Worm (Caenorhabditis elegans) whole organism, L4 larva: ENCODE data around the gene D1044.7.

ENCODE experiments used
- F49E8.2 ChIP-seq: sonication (generic microtip); optimal IDR thresholded peaks from 2 replicates; lab custom pipeline; 2016; ENCODE audit warnings: missing compliant biosample characterization, mild to moderate bottlenecking, missing genetic modification characterization, borderline replicate concordance
- T20F7.1 ChIP-seq: fragments of 200-800 bp; sonication (Bioruptor generic); optimal IDR thresholded peaks from 2 replicates; lab custom pipeline; 2018; ENCODE audit warnings: mild to moderate bottlenecking, missing genetic modification characterization, missing compliant biosample characterization
- T26A8.4 ChIP-seq: fragments of 200-800 bp; sonication (Bioruptor generic); IDR thresholded peaks from 2 replicates; pipeline ENCODE4 v1.3.6; 2022; ENCODE audit warnings: missing genetic modification characterization, missing compliant biosample characterization
- Y105C5A.15 ChIP-seq: fragments of 200-800 bp; sonication (Bioruptor generic); IDR thresholded peaks from 2 replicates; pipeline ENCODE4 v1.3.6; 2022; ENCODE audit warnings: missing genetic modification characterization, missing compliant biosample characterization
- Y48G9A.11 ChIP-seq: fragments of 200-800 bp; sonication (Bioruptor generic); IDR thresholded peaks from 2 replicates; pipeline ENCODE4 v1.3.6; 2022; ENCODE audit warnings: missing genetic modification reagents, missing genetic modification characterization, missing compliant biosample characterization
- Y75B8A.6 ChIP-seq: fragments of 200-800 bp; sonication (Bioruptor generic); IDR thresholded peaks from 2 replicates; pipeline ENCODE4 v1.3.6; 2022; ENCODE audit warnings: missing genetic modification reagents, missing genetic modification characterization, missing compliant biosample characterization
- aha-1 ChIP-seq: fragments of 150-350 bp; peaks from one replicate; lab custom pipeline; 2014; ENCODE audit warnings: missing biosample characterization, missing genetic modification characterization
- ama-1 ChIP-seq: fragments of 150-350 bp; optimal IDR thresholded peaks from 2 replicates; lab custom pipeline; 2014; ENCODE audit warnings: inconsistent platforms, mixed read lengths
- ceh-20 ChIP-seq: fragments of 200-800 bp; sonication (Bioruptor generic); IDR thresholded peaks from 2 replicates; pipeline ENCODE4 v1.3.6; 2022; ENCODE audit warnings: missing genetic modification reagents, missing genetic modification characterization, missing compliant biosample characterization
- ceh-32 ChIP-seq: sonication (generic microtip); optimal IDR thresholded peaks from 2 replicates; lab custom pipeline; 2016; ENCODE audit warnings: mild to moderate bottlenecking, missing genetic modification characterization, missing compliant biosample characterization; ENCODE audit not compliant: poor library complexity
- ceh-62 ChIP-seq: sonication (generic microtip); optimal IDR thresholded peaks from 2 replicates; lab custom pipeline; 2017; ENCODE audit warnings: missing biosample characterization, missing genetic modification characterization
- ceh-82 ChIP-seq: sonication (generic microtip); optimal IDR thresholded peaks from 2 replicates; lab custom pipeline; 2017; ENCODE audit warnings: missing biosample characterization, missing genetic modification characterization
- cey-2 ChIP-seq: sonication (generic microtip); optimal IDR thresholded peaks from 3 replicates; lab custom pipeline; 2017; ENCODE audit warnings: missing genetic modification characterization, mild to moderate bottlenecking, missing compliant biosample characterization, antibody characterized with exemption, borderline replicate concordance; ENCODE audit not compliant: insufficient read depth
- ctbp-1 ChIP-seq: fragments of 200-800 bp; sonication (Bioruptor generic); IDR thresholded peaks from 2 replicates; pipeline ENCODE4 v1.3.6; 2022; ENCODE audit warnings: missing genetic modification reagents, missing genetic modification characterization, missing compliant biosample characterization
- daf-8 ChIP-seq: fragments of 200-800 bp; sonication (Bioruptor generic); IDR thresholded peaks from 2 replicates; pipeline ENCODE4 v1.3.6; 2022; ENCODE audit warnings: missing genetic modification characterization, missing compliant biosample characterization
- dmd-6 ChIP-seq: fragments of 200-800 bp; sonication (Bioruptor generic); IDR thresholded peaks from 2 replicates; pipeline ENCODE4 v1.3.6; 2022; ENCODE audit warnings: missing genetic modification reagents, missing genetic modification characterization, missing compliant biosample characterization
- dve-1 ChIP-seq: sonication (generic microtip); optimal IDR thresholded peaks from 2 replicates; lab custom pipeline; 2017; ENCODE audit warnings: antibody characterized with exemption, mild to moderate bottlenecking, missing genetic modification characterization, missing compliant biosample characterization; ENCODE audit not compliant: insufficient read depth
- egl-27 ChIP-seq: sonication (generic microtip); optimal IDR thresholded peaks from 3 replicates; lab custom pipeline; 2017; ENCODE audit warnings: missing biosample characterization, missing genetic modification reagents, missing genetic modification characterization
- egl-43 ChIP-seq: fragments of 200-800 bp; sonication (Bioruptor generic); IDR thresholded peaks from 2 replicates; pipeline ENCODE4 v1.3.6; 2022; ENCODE audit warnings: missing genetic modification reagents, missing genetic modification characterization, missing compliant biosample characterization
- fos-1 ChIP-seq: fragments of 150-350 bp; optimal IDR thresholded peaks from 2 replicates; lab custom pipeline; 2014; ENCODE audit warnings: missing biosample characterization, missing genetic modification characterization
- gei-8 ChIP-seq: fragments of 200-800 bp; sonication (Bioruptor generic); optimal IDR thresholded peaks from 2 replicates; lab custom pipeline; 2018; ENCODE audit warnings: mild to moderate bottlenecking, missing genetic modification characterization, missing compliant biosample characterization
- hlh-11 ChIP-seq: fragments of 200-800 bp; sonication (Bioruptor generic); optimal IDR thresholded peaks from 2 replicates; lab custom pipeline; 2018; ENCODE audit warnings: mild to moderate bottlenecking, missing genetic modification characterization, missing compliant biosample characterization
- hmg-1.1 ChIP-seq: fragments of 200-800 bp; sonication (Bioruptor generic); IDR thresholded peaks from 2 replicates; pipeline ENCODE4 v1.3.6; 2022; ENCODE audit warnings: missing genetic modification reagents, missing genetic modification characterization, missing compliant biosample characterization
- lim-7 ChIP-seq: fragments of 200-800 bp; sonication (Bioruptor generic); IDR thresholded peaks from 2 replicates; pipeline ENCODE4 v1.3.6; 2022; ENCODE audit warnings: missing genetic modification characterization, missing compliant biosample characterization
- lin-13 ChIP-seq: fragments of 150-350 bp; optimal IDR thresholded peaks from 2 replicates; lab custom pipeline; 2014; ENCODE audit warnings: missing biosample characterization, missing genetic modification reagents, missing genetic modification characterization
- lin-29 ChIP-seq: fragments of 200-800 bp; sonication (Bioruptor generic); IDR thresholded peaks from 2 replicates; pipeline ENCODE4 v1.3.6; 2022; ENCODE audit warnings: missing genetic modification reagents, missing genetic modification characterization, missing compliant biosample characterization
- lin-39 ChIP-seq: fragments of 150-350 bp; optimal IDR thresholded peaks from 2 replicates; lab custom pipeline; 2014; ENCODE audit warnings: missing biosample characterization, missing genetic modification reagents, missing genetic modification characterization
- madf-9 ChIP-seq: fragments of 200-800 bp; sonication (Bioruptor generic); conservative IDR thresholded peaks from 2 replicates; pipeline ENCODE4 v1.3.6; 2022; ENCODE audit warnings: missing genetic modification reagents, missing genetic modification characterization, missing compliant biosample characterization
- mdl-1 ChIP-seq, 2 experiments: fragments of 150-350 bp in 1 of 2; sonication (generic microtip) in 1 of 2; optimal IDR thresholded peaks; 2 replicates each; lab custom pipeline; 2014 to 2017; ENCODE audit warnings: missing biosample characterization in 2 of 2, missing genetic modification characterization in 2 of 2
- mes-2 ChIP-seq: sonication (generic microtip); optimal IDR thresholded peaks from 2 replicates; lab custom pipeline; 2016; ENCODE audit warnings: missing genotype, mild to moderate bottlenecking, missing genetic modification characterization, missing compliant biosample characterization; ENCODE audit not compliant: poor library complexity, severe bottlenecking
- mxl-2 ChIP-seq: fragments of 200-800 bp; sonication (Bioruptor generic); conservative IDR thresholded peaks from 2 replicates; pipeline ENCODE4 v1.3.6; 2022; ENCODE audit warnings: missing genetic modification reagents, missing genetic modification characterization, missing compliant biosample characterization
- nhr-10 ChIP-seq: fragments of 150-350 bp; optimal IDR thresholded peaks from 2 replicates; lab custom pipeline; 2014; ENCODE audit warnings: missing biosample characterization, missing genetic modification characterization
- nhr-11 ChIP-seq: fragments of 150-350 bp; optimal IDR thresholded peaks from 2 replicates; lab custom pipeline; 2014; ENCODE audit warnings: missing biosample characterization, missing genetic modification characterization
- nhr-25 ChIP-seq: sonication (generic microtip); optimal IDR thresholded peaks from 2 replicates; lab custom pipeline; 2017; ENCODE audit warnings: missing genetic modification characterization, mild to moderate bottlenecking, missing compliant biosample characterization, antibody characterized with exemption, moderate library complexity, borderline replicate concordance; ENCODE audit not compliant: insufficient read depth
- nhr-28 ChIP-seq: fragments of 150-350 bp; optimal IDR thresholded peaks from 2 replicates; lab custom pipeline; 2014; ENCODE audit warnings: missing biosample characterization, missing genetic modification characterization
- nhr-41 ChIP-seq: fragments of 200-800 bp; sonication (Bioruptor generic); IDR thresholded peaks from 2 replicates; pipeline ENCODE4 v1.3.6; 2022; ENCODE audit warnings: missing genetic modification reagents, missing genetic modification characterization, missing compliant biosample characterization
- nhr-77 ChIP-seq: fragments of 150-350 bp; optimal IDR thresholded peaks from 2 replicates; lab custom pipeline; 2014; ENCODE audit warnings: missing biosample characterization, missing genetic modification characterization
- php-3 ChIP-seq: fragments of 200-800 bp; sonication (Bioruptor generic); IDR thresholded peaks from 2 replicates; pipeline ENCODE4 v1.3.6; 2022; ENCODE audit warnings: missing genetic modification reagents, missing genetic modification characterization, missing compliant biosample characterization
- pqm-1 ChIP-seq: sonication (generic microtip); optimal IDR thresholded peaks from 2 replicates; lab custom pipeline; 2017; ENCODE audit warnings: missing biosample characterization, missing genetic modification characterization
- rbr-2 ChIP-seq: sonication (generic microtip); optimal IDR thresholded peaks from 2 replicates; lab custom pipeline; 2016; ENCODE audit warnings: missing genotype, missing genetic modification characterization, missing compliant biosample characterization
- saeg-2 ChIP-seq: fragments of 200-800 bp; sonication (Bioruptor generic); IDR thresholded peaks from 2 replicates; pipeline ENCODE4 v1.3.6; 2022; ENCODE audit warnings: missing genetic modification reagents, missing genetic modification characterization, missing compliant biosample characterization
- sdz-12 ChIP-seq: fragments of 200-800 bp; sonication (Bioruptor generic); optimal IDR thresholded peaks from 2 replicates; lab custom pipeline; 2018; ENCODE audit warnings: mild to moderate bottlenecking, missing genetic modification characterization, missing compliant biosample characterization
- set-16 ChIP-seq: fragments of 200-800 bp; sonication (Bioruptor generic); IDR thresholded peaks from 2 replicates; pipeline ENCODE4 v1.3.6; 2022; ENCODE audit warnings: missing genetic modification reagents, missing genetic modification characterization, missing compliant biosample characterization
- skn-1 ChIP-seq: fragments of 150-350 bp; optimal IDR thresholded peaks from 2 replicates; lab custom pipeline; 2014; ENCODE audit warnings: missing biosample characterization, missing genetic modification characterization
- spr-1 ChIP-seq: sonication (generic microtip); optimal IDR thresholded peaks from 2 replicates; lab custom pipeline; 2016; ENCODE audit warnings: mild to moderate bottlenecking, missing genetic modification characterization, missing compliant biosample characterization
- tag-97 ChIP-seq: fragments of 200-800 bp; sonication (Bioruptor generic); IDR thresholded peaks from 2 replicates; pipeline ENCODE4 v1.3.6; 2022; ENCODE audit warnings: missing genetic modification characterization, missing compliant biosample characterization
- tra-1 ChIP-seq: fragments of 200-800 bp; sonication (Bioruptor generic); IDR thresholded peaks from 2 replicates; pipeline ENCODE4 v1.3.6; 2022; ENCODE audit warnings: missing genetic modification reagents, missing genetic modification characterization, missing compliant biosample characterization
- unc-62 ChIP-seq, 3 experiments: fragments of 150-350 bp in 1 of 3; sonication (generic microtip); optimal IDR thresholded peaks in 2 of 3; peaks in 1 of 3; 1 replicate in 1 of 3; 2 replicates in 2 of 3; lab custom pipeline; 2014 to 2017; ENCODE audit warnings: missing biosample characterization in 3 of 3, missing genetic modification characterization in 3 of 3, missing genetic modification reagents in 3 of 3, missing genotype in 1 of 3
- vab-7 ChIP-seq: fragments of 200-800 bp; sonication (Bioruptor generic); IDR thresholded peaks from 2 replicates; pipeline ENCODE4 v1.3.6; 2022; ENCODE audit warnings: missing genetic modification reagents, missing genetic modification characterization, missing compliant biosample characterization
- zfp-3 ChIP-seq: fragments of 200-800 bp; sonication (Bioruptor generic); conservative IDR thresholded peaks from 2 replicates; pipeline ENCODE4 v1.3.6; 2022; ENCODE audit warnings: missing genetic modification reagents, missing genetic modification characterization, missing compliant biosample characterization
- ztf-7 ChIP-seq: fragments of 150-350 bp; optimal IDR thresholded peaks from 2 replicates; lab custom pipeline; 2014; ENCODE audit warnings: missing biosample characterization, missing genetic modification characterization

Gene D1044.7

DNA sequence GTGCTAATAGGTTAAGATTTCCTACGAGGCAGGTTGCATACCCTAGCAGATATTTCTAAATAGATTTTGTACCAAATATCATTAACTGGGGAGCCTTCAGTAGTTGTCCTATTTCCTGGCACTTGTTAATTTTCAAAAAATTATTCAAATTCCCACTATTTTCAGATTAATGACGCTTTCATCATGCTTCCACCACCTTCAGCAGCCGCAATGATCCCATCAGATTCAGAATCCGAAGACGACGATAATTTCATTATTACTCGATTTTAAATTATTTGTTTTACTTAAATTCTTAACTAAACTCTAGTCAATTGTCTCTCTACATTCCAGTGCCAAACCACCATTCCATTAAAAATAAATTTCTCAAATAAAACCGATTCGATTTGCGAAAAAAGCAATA, 42.3 kb upstream of the D1044.7 start (continued):
- TF ChIP-seq sdz-12 (GFP tag; lab: Kevin White, UChicago) (peak; percentile 74), T20F7.1 (peak; percentile 12), vab-7 (GFP tag; lab: Robert Waterston, UW) (0 out of 2 replicates have a peak, but pooled peaks have one; percentile 6), pqm-1 (tag; lab: Kevin White, UChicago) (no peak), ceh-20 (GFP tag; lab: Robert Waterston, UW) (no peak), fos-1 (tag; lab: Kevin White, UChicago) (no peak), Y75B8A.6 (GFP tag; lab: Robert Waterston, UW) (no peak), Y48G9A.11 (no peak), nhr-77 (tag; lab: Kevin White, UChicago) (peak; percentile 35), hlh-11 (tag; lab: Kevin White, UChicago) (no peak), F49E8.2 (no peak), egl-43 (GFP tag; lab: Robert Waterston, UW) (no peak), lin-39 (tag; lab: Kevin White, UChicago) (no peak), tag-97 (GFP tag; lab: Robert Waterston, UW) (no peak), gei-8 (GFP tag; lab: Kevin White, UChicago) (no peak), rbr-2 (tag; lab: Kevin White, UChicago) (no peak), ceh-82 (no peak), ceh-32 (no peak), hmg-1.1 (GFP tag; lab: Robert Waterston, UW) (no peak), nhr-10 (tag; lab: Kevin White, UChicago) (no peak), nhr-28 (no peak), zfp-3 (GFP tag; lab: Robert Waterston, UW) (peak; percentile 90), ctbp-1 (no peak), mes-2 (tag; lab: Kevin White, UChicago) (no peak), tra-1 (GFP tag; lab: Robert Waterston, UW) (0 out of 2 replicates have a peak, but pooled peaks have one; percentile 20), set-16 (GFP tag; lab: Robert Waterston, UW) (no peak), ama-1 (lab: Kevin White, UChicago) (peak; percentile 60), php-3 (GFP tag; lab: Robert Waterston, UW) (0 out of 2 replicates have a peak, but pooled peaks have one; percentile 38), spr-1 (tag; lab: Kevin White, UChicago) (no peak), saeg-2 (GFP tag; lab: Robert Waterston, UW) (no peak), egl-27 (no peak), cey-2 (tag; lab: Kevin White, UChicago) (no peak), dve-1 (peak; percentile 62)

DNA sequence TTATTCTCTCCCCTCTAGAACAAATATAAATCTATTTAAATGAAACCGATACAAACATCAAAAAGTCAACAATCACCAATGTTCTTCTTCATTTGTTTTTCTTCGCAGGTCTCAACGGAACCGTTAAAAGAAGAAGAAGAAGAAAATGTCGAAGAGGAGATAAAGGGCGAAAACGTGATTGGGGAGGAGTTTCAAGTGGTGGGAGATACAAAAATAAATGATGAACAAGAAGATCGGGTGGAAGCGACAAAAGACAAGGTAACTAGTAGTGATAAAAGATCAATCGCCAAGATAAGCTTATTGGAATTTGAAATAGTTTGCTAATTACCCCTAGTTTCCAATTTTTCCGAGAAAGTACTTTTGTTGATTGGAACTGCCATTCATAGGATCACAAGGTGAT, 41.6 kb upstream of the D1044.7 start:
- TF ChIP-seq lim-7 (GFP tag; lab: Robert Waterston, UW) (no peak), nhr-25 (tag; lab: Kevin White, UChicago) (no peak), Y105C5A.15 (GFP tag; lab: Robert Waterston, UW) (no peak), ceh-20 (GFP tag; lab: Robert Waterston, UW) (no peak), lin-29 (GFP tag; lab: Robert Waterston, UW) (peak; percentile 9; the same call in 1 of the 2 replicates), mxl-2 (GFP tag; lab: Robert Waterston, UW) (no peak), daf-8 (GFP tag; lab: Robert Waterston, UW) (no peak), nhr-41 (GFP tag; lab: Robert Waterston, UW) (no peak), hlh-11 (tag; lab: Kevin White, UChicago) (no peak), nhr-28 (peak; percentile 48), ztf-7 (tag; lab: Kevin White, UChicago) (no peak), lin-13 (GFP tag; lab: Kevin White, UChicago) (no peak), madf-9 (GFP tag; lab: Robert Waterston, UW) (no peak), nhr-11 (tag; lab: Kevin White, UChicago) (no peak), egl-43 (GFP tag; lab: Robert Waterston, UW) (no peak), aha-1 (tag; lab: Kevin White, UChicago) (peak; percentile 42), mdl-1 (tag; optimal IDR thresholded peaks at IDR 0.05; lab: Kevin White, UChicago) (peak in 1 of 2 experiments; percentile 32), T26A8.4 (no peak), skn-1 (tag; lab: Kevin White, UChicago) (no peak), unc-62 (GFP tag; optimal IDR thresholded peaks at IDR 0.05 in 1 of 2; lab: Kevin White, UChicago) (peak in 1 of 2 experiments; percentile 61), unc-62 (tag; optimal IDR thresholded peaks at IDR 0.05; lab: Kevin White, UChicago) (no peak), dmd-6 (0 out of 2 replicates have a peak, but pooled peaks have one; percentile 12), ctbp-1 (no peak), ceh-62 (tag; lab: Kevin White, UChicago) (no peak)
